Fruit fly (Drosophila melanogaster): ENCODE data around the gene lky.
A peak's percentile ranks its signal among the peaks of the same experiment; 100 is the strongest.
"Not testable (repeated sequence)": the region's sequence is repeated elsewhere in the genome, so short reads cannot be mapped to it uniquely, and the experiment has no call there.

lky gene

DNA sequence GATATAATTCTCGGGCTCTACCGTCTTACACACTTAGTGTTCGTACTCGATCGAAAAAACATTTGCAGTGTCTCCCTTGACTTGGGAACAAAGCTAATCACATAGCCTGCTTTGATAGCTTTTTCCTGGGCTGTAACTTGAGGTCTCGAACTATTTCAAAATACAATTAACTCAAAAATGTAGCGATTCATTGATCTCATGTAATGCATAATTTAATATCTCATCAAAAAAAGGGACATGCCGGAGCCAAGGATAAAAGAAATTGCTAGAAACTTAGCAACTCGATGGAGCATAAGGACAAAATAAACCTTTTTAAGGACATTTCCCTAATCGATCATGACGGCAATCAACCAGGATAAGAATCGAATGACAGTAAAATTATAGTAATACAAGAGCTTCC lies at the start of gene lky:
Gene lky (minus strand): TSS at position 101 of the 400 bp plus-strand sequence.
- TF ChIP-seq Clk (GFP tag; optimal IDR thresholded peaks at IDR 0.05) (no peak), pad (GFP tag; optimal IDR thresholded peaks at IDR 0.05) (no peak), CG14711 (tag; optimal IDR thresholded peaks at IDR 0.05) (no peak), cic (GFP tag; optimal IDR thresholded peaks at IDR 0.05) (no peak), ovo (GFP tag; optimal IDR thresholded peaks at IDR 0.05) (no peak), CG5204 (GFP tag; optimal IDR thresholded peaks at IDR 0.05) (no peak), CG1620 (GFP tag; optimal IDR thresholded peaks at IDR 0.05) (no peak), tj (GFP tag; optimal IDR thresholded peaks at IDR 0.05) (no peak), Crg-1 (GFP tag; optimal IDR thresholded peaks at IDR 0.05) (no peak), Mnt (GFP tag; optimal IDR thresholded peaks at IDR 0.05) (no peak), CG7045 (GFP tag; optimal IDR thresholded peaks at IDR 0.05) (no peak), CG7101 (tag; optimal IDR thresholded peaks at IDR 0.05) (no peak), CG11617 (GFP tag; optimal IDR thresholded peaks at IDR 0.05) (no peak)

dm6 chrX:20050994-20051393 lies 49.1 kb upstream of the lky start, which contains the start of gene CG9570:
Gene CG9570 (plus strand): TSS chrX:20051294.
- TF ChIP-seq ovo (GFP tag; optimal IDR thresholded peaks at IDR 0.05) (no peak), CG7045 (GFP tag; optimal IDR thresholded peaks at IDR 0.05) (no peak), kay (GFP tag; ENCODE audit: borderline replicate concordance) (no peak), bab1 (GFP tag; optimal IDR thresholded peaks at IDR 0.05) (no peak), pad (GFP tag; optimal IDR thresholded peaks at IDR 0.05) (no peak), CG33017 (tag; optimal IDR thresholded peaks at IDR 0.05) (no peak), Hr96 (GFP tag; optimal IDR thresholded peaks at IDR 0.05) (no peak), CG5204 (GFP tag; optimal IDR thresholded peaks at IDR 0.05) (no peak), toe (GFP tag; optimal IDR thresholded peaks at IDR 0.05) (no peak)

DNA sequence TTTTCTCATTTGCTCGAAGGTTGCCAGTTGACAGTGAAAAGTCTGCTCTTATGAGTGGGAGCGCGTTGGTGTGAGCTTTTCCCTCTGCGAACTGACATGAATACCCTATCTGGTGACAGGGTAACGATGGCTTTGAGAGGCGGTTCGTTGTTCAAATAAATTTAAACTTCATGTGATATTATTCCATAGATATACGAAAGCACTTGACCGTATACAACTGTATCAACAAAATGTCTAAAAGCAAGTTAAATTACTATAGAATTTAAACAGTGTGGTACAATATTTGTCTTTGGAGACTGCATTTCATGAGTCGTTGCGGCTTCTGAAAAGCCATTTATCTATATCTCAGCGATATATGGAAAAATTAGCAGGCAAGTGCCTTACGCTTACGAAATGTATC lies 37.7 kb downstream of the lky start:
- TF ChIP-seq CG7045 (GFP tag; optimal IDR thresholded peaks at IDR 0.05): no peak
- TF ChIP-seq Crg-1 (GFP tag; optimal IDR thresholded peaks at IDR 0.05): no peak
- peak; percentile 28 for TF ChIP-seq CG33017 (tag; optimal IDR thresholded peaks at IDR 0.05)
- TF ChIP-seq tj (GFP tag; optimal IDR thresholded peaks at IDR 0.05): no peak
- peak; percentile 0 for TF ChIP-seq Hr96 (GFP tag; optimal IDR thresholded peaks at IDR 0.05)
- TF ChIP-seq CG7101 (tag; optimal IDR thresholded peaks at IDR 0.05): no peak
- TF ChIP-seq pad (GFP tag; optimal IDR thresholded peaks at IDR 0.05): no peak
- TF ChIP-seq kay (GFP tag; ENCODE audit: borderline replicate concordance): no peak
- no peak for TF ChIP-seq Mnt (GFP tag; optimal IDR thresholded peaks at IDR 0.05)
- TF ChIP-seq CG5204 (GFP tag; optimal IDR thresholded peaks at IDR 0.05): peak; percentile 25
- TF ChIP-seq CG1620 (GFP tag; optimal IDR thresholded peaks at IDR 0.05): no peak
- TF ChIP-seq Clk (GFP tag; optimal IDR thresholded peaks at IDR 0.05): no peak
- no peak for TF ChIP-seq CG12768 (GFP tag; optimal IDR thresholded peaks at IDR 0.05)
- no peak for TF ChIP-seq toe (GFP tag; optimal IDR thresholded peaks at IDR 0.05)
- TF ChIP-seq bab1 (GFP tag; optimal IDR thresholded peaks at IDR 0.05): no peak
- no peak for TF ChIP-seq ovo (GFP tag; optimal IDR thresholded peaks at IDR 0.05)
- peak; percentile 23 for TF ChIP-seq CG11617 (GFP tag; optimal IDR thresholded peaks at IDR 0.05)
- no peak for TF ChIP-seq cnc (optimal IDR thresholded peaks at IDR 0.05)
- no peak for TF ChIP-seq cic (GFP tag; optimal IDR thresholded peaks at IDR 0.05)

DNA sequence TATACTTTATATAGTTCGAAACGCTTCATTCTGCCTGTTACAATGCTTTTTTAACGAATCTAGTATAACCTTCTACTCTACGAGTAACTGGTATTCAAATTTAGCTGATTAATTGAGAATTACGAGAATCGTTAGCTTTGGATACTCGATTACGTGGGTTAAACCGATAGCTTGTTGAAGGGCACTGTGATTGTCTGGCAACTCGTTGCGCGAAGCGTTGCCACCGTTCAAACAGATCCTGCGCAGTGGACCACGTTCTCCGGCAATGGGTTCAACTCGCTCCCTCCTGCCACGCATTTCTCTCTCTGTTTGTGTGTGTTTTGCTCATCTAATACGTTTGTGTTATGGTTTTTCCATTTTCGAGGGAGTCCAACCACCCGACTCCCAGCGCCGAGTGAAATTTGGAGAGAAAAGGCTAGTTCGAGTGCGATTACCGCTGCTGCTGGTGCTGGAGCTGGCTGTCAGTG lies 41.0 kb downstream of the lky start, which contains the start of gene Nep3:
Gene Nep3 (plus strand): TSS at position 417 of the 467 bp plus-strand sequence.
- no peak for TF ChIP-seq CG7045 (GFP tag; optimal IDR thresholded peaks at IDR 0.05)

dm6 chrX:19959353-19959969 lies 42.4 kb downstream of the lky start, which contains the start of gene CG12655:
Gene CG12655 (minus strand): TSS chrX:19959403.
- TF ChIP-seq Clk (GFP tag; optimal IDR thresholded peaks at IDR 0.05) (no peak), CG11617 (GFP tag; optimal IDR thresholded peaks at IDR 0.05) (no peak)

DNA sequence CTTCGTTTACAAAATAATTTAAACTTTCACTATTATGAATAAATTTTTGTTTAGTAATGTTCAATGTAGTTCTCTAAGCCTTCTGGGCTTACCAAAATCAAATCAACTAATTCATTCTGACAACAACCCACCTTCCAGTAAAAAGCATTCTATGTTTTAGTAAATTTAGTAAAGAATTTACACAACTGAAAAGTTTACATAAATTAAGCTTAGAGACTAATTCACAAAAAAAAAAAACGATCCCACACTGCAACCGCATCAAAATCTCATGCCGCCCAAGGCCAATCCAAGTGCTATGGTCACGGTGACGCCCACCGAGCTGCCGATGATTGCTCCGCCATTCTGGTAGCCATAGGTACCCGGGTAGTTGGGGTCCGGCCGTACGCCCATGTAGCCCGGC lies 43.7 kb downstream of the lky start, which contains the start of gene CG43784:
Gene CG43784 (minus strand): TSS at position 101 of the 400 bp plus-strand sequence.
- TF ChIP-seq tj, CG1620, bab1 (GFP tag; optimal IDR thresholded peaks at IDR 0.05): not testable (repeated sequence)

dm6 chrX:19953508-19953907 lies 48.4 kb downstream of the lky start, which contains the start of gene CG45494:
Gene CG45494 (minus strand): TSS chrX:19953608.
- not testable (repeated sequence) for TF ChIP-seq Crg-1 (GFP tag; optimal IDR thresholded peaks at IDR 0.05); cnc (optimal IDR thresholded peaks at IDR 0.05); bab1 (GFP tag; optimal IDR thresholded peaks at IDR 0.05)
